Fruit fly (Drosophila melanogaster) whole organism, embryonic: ENCODE measurements around the gene CG32192.

Experiments used
- Asciz ChIP-seq: fragments of 200-800 bp; sonication (Bioruptor generic); optimal IDR thresholded peaks from 2 replicates; lab custom pipeline; 2017; ENCODE audit warnings: missing biosample characterization, mild to moderate bottlenecking, missing genetic modification characterization, missing genetic modification reagents
- CG11456 ChIP-seq: fragments of 200-800 bp; sonication (Bioruptor generic); IDR thresholded peaks from 3 replicates; pipeline ENCODE4 v1.3.6; 2022; ENCODE audit warnings: missing biosample characterization, missing genetic modification characterization
- CG13123 ChIP-seq: fragments of 200-800 bp; sonication (Bioruptor generic); optimal IDR thresholded peaks from 2 replicates; lab custom pipeline; 2016; ENCODE audit warnings: missing biosample characterization, missing genetic modification characterization
- CG13296 ChIP-seq: fragments of 200-800 bp; sonication (Bioruptor generic); optimal IDR thresholded peaks from 3 replicates; lab custom pipeline; 2018; ENCODE audit warnings: missing biosample characterization, mild to moderate bottlenecking, missing genetic modification characterization
- CG13624 ChIP-seq: fragments of 200-800 bp; sonication (Bioruptor generic); optimal IDR thresholded peaks from 2 replicates; lab custom pipeline; 2016; ENCODE audit warnings: missing biosample characterization, missing genetic modification characterization
- CG14667 ChIP-seq: fragments of 200-800 bp; sonication (Bioruptor generic); IDR thresholded peaks from 2 replicates; pipeline ENCODE4 v1.3.6; 2022; ENCODE audit warnings: missing biosample characterization, missing genetic modification characterization
- CG15073 ChIP-seq: fragments of 200-800 bp; sonication (Bioruptor generic); optimal IDR thresholded peaks from 2 replicates; lab custom pipeline; 2016; ENCODE audit warnings: missing biosample characterization, missing genetic modification characterization
- CG17568 ChIP-seq: fragments of 200-800 bp; sonication (Bioruptor generic); optimal IDR thresholded peaks from 2 replicates; lab custom pipeline; 2018; ENCODE audit warnings: missing biosample characterization, mild to moderate bottlenecking, missing genetic modification characterization, moderate library complexity
- CG34376 ChIP-seq: fragments of 200-800 bp; sonication (Bioruptor generic); optimal IDR thresholded peaks from 2 replicates; lab custom pipeline; 2018; ENCODE audit warnings: missing biosample characterization, mild to moderate bottlenecking, missing genetic modification characterization
- CG4328 ChIP-seq: fragments of 200-800 bp; sonication (Bioruptor generic); optimal IDR thresholded peaks from 3 replicates; lab custom pipeline; 2017; ENCODE audit warnings: missing biosample characterization, missing genetic modification reagents, missing genetic modification characterization
- CG43689 ChIP-seq: fragments of 200-800 bp; sonication (Bioruptor generic); IDR thresholded peaks from 2 replicates; pipeline ENCODE4 v1.3.6; 2022; ENCODE audit warnings: missing biosample characterization, missing genetic modification characterization
- CG4617 ChIP-seq: fragments of 200-800 bp; sonication (Bioruptor generic); optimal IDR thresholded peaks from 3 replicates; lab custom pipeline; 2016; ENCODE audit warnings: missing biosample characterization, missing genetic modification characterization, borderline replicate concordance
- CG4820 ChIP-seq: fragments of 200-800 bp; sonication (Bioruptor generic); optimal IDR thresholded peaks from 3 replicates; lab custom pipeline; 2016; ENCODE audit warnings: missing biosample characterization, missing genetic modification characterization
- CG6654 ChIP-seq: fragments of 200-800 bp; sonication (Bioruptor generic); optimal IDR thresholded peaks from 2 replicates; lab custom pipeline; 2017; ENCODE audit warnings: missing biosample characterization, mild to moderate bottlenecking, missing genetic modification characterization
- CG7556 ChIP-seq: fragments of 200-800 bp; sonication (Bioruptor generic); optimal IDR thresholded peaks from 2 replicates; lab custom pipeline; 2017; ENCODE audit warnings: missing biosample characterization, mild to moderate bottlenecking, missing genetic modification characterization
- CG7786 ChIP-seq: fragments of 200-800 bp; sonication (Bioruptor generic); optimal IDR thresholded peaks from 2 replicates; lab custom pipeline; 2016; ENCODE audit warnings: missing biosample characterization, missing genetic modification characterization
- CG8281 ChIP-seq: fragments of 200-800 bp; sonication (Bioruptor generic); optimal IDR thresholded peaks from 2 replicates; lab custom pipeline; 2018; ENCODE audit warnings: missing biosample characterization, mild to moderate bottlenecking, missing genetic modification characterization, moderate library complexity
- CG8388 ChIP-seq: fragments of 200-800 bp; sonication (Bioruptor generic); optimal IDR thresholded peaks from 2 replicates; lab custom pipeline; 2019; ENCODE audit warnings: missing biosample characterization, mild to moderate bottlenecking, missing genetic modification characterization, moderate library complexity
- CG9797 ChIP-seq: fragments of 200-800 bp; sonication (Bioruptor generic); optimal IDR thresholded peaks from 3 replicates; lab custom pipeline; 2018; ENCODE audit warnings: missing biosample characterization, mild to moderate bottlenecking, missing genetic modification characterization
- Chrac-16 ChIP-seq: fragments of 200-800 bp; sonication (Bioruptor generic); optimal IDR thresholded peaks from 3 replicates; lab custom pipeline; 2016; ENCODE audit warnings: missing biosample characterization, missing genetic modification characterization
- CoRest ChIP-seq: fragments of 200-800 bp; sonication (Bioruptor generic); optimal IDR thresholded peaks from 3 replicates; lab custom pipeline; 2018; ENCODE audit warnings: missing biosample characterization, mild to moderate bottlenecking, missing genetic modification characterization, moderate library complexity
- Doc2 ChIP-seq: fragments of 200-800 bp; sonication (Bioruptor generic); IDR thresholded peaks from 2 replicates; pipeline ENCODE4 v1.3.6; 2022; ENCODE audit warnings: missing biosample characterization, missing genetic modification characterization
- Dp ChIP-seq: fragments of 200-800 bp; sonication (Bioruptor generic); optimal IDR thresholded peaks from 2 replicates; lab custom pipeline; 2018; ENCODE audit warnings: missing biosample characterization, mild to moderate bottlenecking, missing genetic modification characterization, moderate library complexity
- Drgx ChIP-seq: fragments of 200-800 bp; sonication (Bioruptor generic); IDR thresholded peaks from 2 replicates; pipeline ENCODE4 v1.3.6; 2022; ENCODE audit warnings: missing biosample characterization, missing genetic modification characterization
- Gsc ChIP-seq: fragments of 200-800 bp; sonication (Bioruptor generic); IDR thresholded peaks from 2 replicates; pipeline ENCODE4 v1.3.6; 2022; ENCODE audit warnings: missing biosample characterization, missing genetic modification characterization
- H15 ChIP-seq: fragments of 200-800 bp; sonication (Bioruptor generic); IDR thresholded peaks from 3 replicates; pipeline ENCODE4 v1.3.6; 2022; ENCODE audit warnings: missing biosample characterization, missing genetic modification characterization
- HmgD ChIP-seq: fragments of 200-800 bp; sonication (Bioruptor generic); optimal IDR thresholded peaks from 3 replicates; lab custom pipeline; 2016; ENCODE audit warnings: missing biosample characterization, missing genetic modification characterization
- Hr51 ChIP-seq, 2 experiments: fragments of 200-800 bp; sonication (Bioruptor generic); optimal IDR thresholded peaks; 2 replicates in 1 of 2; 3 replicates in 1 of 2; lab custom pipeline; 2016 to 2018; ENCODE audit warnings: missing biosample characterization in 2 of 2, missing genetic modification characterization in 2 of 2, mild to moderate bottlenecking in 1 of 2, moderate library complexity in 1 of 2
- Mes4 ChIP-seq: fragments of 200-800 bp; sonication (Bioruptor generic); optimal IDR thresholded peaks from 2 replicates; lab custom pipeline; 2016; ENCODE audit warnings: missing biosample characterization, missing genetic modification characterization
- Opbp ChIP-seq: fragments of 200-800 bp; sonication (Bioruptor generic); IDR thresholded peaks from 3 replicates; pipeline ENCODE4 v1.3.6; 2022; ENCODE audit warnings: missing biosample characterization, missing genetic modification characterization; ENCODE audit not compliant: partially characterized antibody
- Ptx1 ChIP-seq: fragments of 200-800 bp; sonication (Bioruptor generic); IDR thresholded peaks from 2 replicates; pipeline ENCODE4 v1.3.6; 2022; ENCODE audit warnings: missing biosample characterization, missing genetic modification characterization
- Rfx ChIP-seq: fragments of 200-800 bp; sonication (Bioruptor generic); IDR thresholded peaks from 2 replicates; pipeline ENCODE4 v1.3.6; 2022; ENCODE audit warnings: missing biosample characterization, missing genetic modification characterization
- ara ChIP-seq: fragments of 200-800 bp; sonication (Bioruptor generic); IDR thresholded peaks from 2 replicates; pipeline ENCODE4 v1.3.6; 2022; ENCODE audit warnings: missing biosample characterization, missing genetic modification characterization
- caup ChIP-seq: fragments of 200-800 bp; sonication (Bioruptor generic); optimal IDR thresholded peaks from 3 replicates; lab custom pipeline; 2017; ENCODE audit warnings: missing biosample characterization, mild to moderate bottlenecking, missing genetic modification characterization, moderate library complexity; ENCODE audit not compliant: severe bottlenecking
- cwo ChIP-seq: fragments of 200-800 bp; sonication (Bioruptor generic); optimal IDR thresholded peaks from 3 replicates; lab custom pipeline; 2017; ENCODE audit warnings: missing biosample characterization, missing genetic modification characterization, mild to moderate bottlenecking, moderate library complexity, missing genetic modification reagents
- fd3F ChIP-seq: fragments of 200-800 bp; sonication (Bioruptor generic); optimal IDR thresholded peaks from 2 replicates; lab custom pipeline; 2018; ENCODE audit warnings: missing biosample characterization, mild to moderate bottlenecking, missing genetic modification characterization, moderate library complexity
- gce ChIP-seq: fragments of 200-800 bp; sonication (Bioruptor generic); IDR thresholded peaks from 3 replicates; pipeline ENCODE4 v1.3.6; 2022; ENCODE audit warnings: missing biosample characterization, missing genetic modification characterization
- grn ChIP-seq: fragments of 200-800 bp; sonication (Bioruptor generic); optimal IDR thresholded peaks from 3 replicates; lab custom pipeline; 2017; ENCODE audit warnings: missing biosample characterization, missing genetic modification characterization
- insv ChIP-seq, 2 experiments: fragments of 200-800 bp; sonication (Bioruptor generic); optimal IDR thresholded peaks; 3 replicates each; lab custom pipeline; 2016 to 2018; ENCODE audit warnings: missing biosample characterization in 2 of 2, missing genetic modification characterization in 2 of 2
- klu ChIP-seq: fragments of 200-800 bp; sonication (Bioruptor generic); IDR thresholded peaks from 2 replicates; pipeline ENCODE4 v1.3.6; 2022; ENCODE audit warnings: missing biosample characterization, missing genetic modification characterization
- nau ChIP-seq: fragments of 200-800 bp; sonication (Bioruptor generic); optimal IDR thresholded peaks from 3 replicates; lab custom pipeline; 2017; ENCODE audit warnings: missing biosample characterization, mild to moderate bottlenecking, missing genetic modification characterization, missing genetic modification reagents
- pzg ChIP-seq: fragments of 200-800 bp; sonication (Bioruptor generic); optimal IDR thresholded peaks from 3 replicates; lab custom pipeline; 2018; ENCODE audit warnings: missing biosample characterization, mild to moderate bottlenecking, missing genetic modification characterization, moderate library complexity
- salm ChIP-seq: fragments of 200-800 bp; sonication (Bioruptor generic); optimal IDR thresholded peaks from 2 replicates; lab custom pipeline; 2018; ENCODE audit warnings: missing biosample characterization, mild to moderate bottlenecking, missing genetic modification characterization
- sd ChIP-seq: fragments of 200-800 bp; sonication (Bioruptor generic); optimal IDR thresholded peaks from 3 replicates; lab custom pipeline; 2018; ENCODE audit warnings: missing biosample characterization, mild to moderate bottlenecking, missing genetic modification characterization, moderate library complexity
- shn ChIP-seq: fragments of 200-800 bp; sonication (Bioruptor generic); optimal IDR thresholded peaks from 3 replicates; lab custom pipeline; 2016; ENCODE audit warnings: missing biosample characterization, missing genetic modification characterization
- sisA ChIP-seq: fragments of 200-800 bp; sonication (Bioruptor generic); IDR thresholded peaks from 2 replicates; pipeline ENCODE4 v1.3.6; 2022; ENCODE audit warnings: missing biosample characterization, missing genetic modification characterization
- zen ChIP-seq: fragments of 200-800 bp; sonication (Bioruptor generic); optimal IDR thresholded peaks from 3 replicates; lab custom pipeline; 2018; ENCODE audit warnings: missing biosample characterization, mild to moderate bottlenecking, missing genetic modification characterization, moderate library complexity
- zen2 ChIP-seq: fragments of 200-800 bp; sonication (Bioruptor generic); IDR thresholded peaks from 3 replicates; pipeline ENCODE4 v1.3.6; 2022; ENCODE audit warnings: missing biosample characterization, missing genetic modification characterization; ENCODE audit not compliant: partially characterized antibody

The CG32192 gene

dm6 chr3L:18005055-18005874, 34.9 kb upstream of the CG32192 start (continued):
- peak; percentile 53 for TF ChIP-seq sisA (GFP tag; lab: Robert Waterston, UW)
- TF ChIP-seq CG8281, result peak; percentile 41
- TF ChIP-seq CG34376 (GFP tag; lab: Kevin White, UChicago), result no peak
- no peak for TF ChIP-seq Opbp (GFP tag; lab: Robert Waterston, UW)
- TF ChIP-seq CG13624 (GFP tag; lab: Kevin White, UChicago), result peak; percentile 43
- TF ChIP-seq shn (GFP tag; lab: Kevin White, UChicago), result peak; percentile 74
- TF ChIP-seq zen2 (GFP tag; lab: Robert Waterston, UW), result no peak
- TF ChIP-seq CoRest (tag; lab: Kevin White, UChicago), result peak; percentile 93
- TF ChIP-seq CG43689 (GFP tag; lab: Robert Waterston, UW), result no peak
- peak; percentile 69 for TF ChIP-seq CG7786 (GFP tag; lab: Kevin White, UChicago)
- TF ChIP-seq Drgx (GFP tag; lab: Robert Waterston, UW), result peak; percentile 69; the same call in 1 of the 2 replicates
- peak; percentile 79 for TF ChIP-seq Mes4
- TF ChIP-seq CG13123 (GFP tag; lab: Kevin White, UChicago), result peak; percentile 69
- TF ChIP-seq ara (GFP tag; lab: Robert Waterston, UW), result peak; percentile 66
- no peak for TF ChIP-seq CG9797 (GFP tag; lab: Kevin White, UChicago)
- no peak for TF ChIP-seq Rfx (GFP tag; lab: Robert Waterston, UW)
- peak; percentile 26 for TF ChIP-seq fd3F
- TF ChIP-seq CG4328 (GFP tag; lab: Kevin White, UChicago), result peak; percentile 45
- TF ChIP-seq grn, result peak; percentile 28
- TF ChIP-seq insv (GFP tag; optimal IDR thresholded peaks at IDR 0.05; lab: Kevin White, UChicago), result no peak
- TF ChIP-seq HmgD (GFP tag; lab: Kevin White, UChicago), result no peak
- TF ChIP-seq CG13296 (GFP tag; lab: Kevin White, UChicago), result peak; percentile 39
- no peak for TF ChIP-seq Dp (GFP tag; lab: Kevin White, UChicago)
- peak; percentile 92 for TF ChIP-seq CG4820 (GFP tag; lab: Kevin White, UChicago)
- peak; percentile 90 for TF ChIP-seq zen (tag; lab: Kevin White, UChicago)
- no peak for TF ChIP-seq pzg (GFP tag; lab: Kevin White, UChicago)
- peak; percentile 62 for TF ChIP-seq nau (GFP tag; lab: Kevin White, UChicago)
- TF ChIP-seq Doc2 (GFP tag; lab: Robert Waterston, UW), result no peak
- TF ChIP-seq CG11456, result no peak
- TF ChIP-seq caup (GFP tag; lab: Kevin White, UChicago), result peak; percentile 30
- peak; percentile 2 for TF ChIP-seq sd (tag; lab: Kevin White, UChicago)
- TF ChIP-seq CG4617 (GFP tag; lab: Kevin White, UChicago), result peak; percentile 25
- peak; percentile 72 for TF ChIP-seq salm (tag; lab: Kevin White, UChicago)
- peak; percentile 47 for TF ChIP-seq CG15073
- peak; percentile 79 for TF ChIP-seq Asciz (GFP tag; lab: Kevin White, UChicago)
- peak; percentile 85 for TF ChIP-seq CG8388
- TF ChIP-seq CG6654, result peak; percentile 5
- no peak for TF ChIP-seq gce
- peak; percentile 42 for TF ChIP-seq cwo (GFP tag; lab: Kevin White, UChicago)
- TF ChIP-seq CG14667, result peak; percentile 29; the same call in 1 of the 2 replicates
- peak; percentile 57 for TF ChIP-seq CG17568 (GFP tag; lab: Kevin White, UChicago)
- TF ChIP-seq Ptx1 (GFP tag; lab: Robert Waterston, UW), result peak; percentile 61
- peak; percentile 35 to 74 for TF ChIP-seq Hr51 (GFP tag; optimal IDR thresholded peaks at IDR 0.05; lab: Kevin White, UChicago)
- no peak for TF ChIP-seq klu (GFP tag; lab: Robert Waterston, UW)
- TF ChIP-seq Gsc (GFP tag; lab: Robert Waterston, UW), result no peak
- peak; percentile 91 for TF ChIP-seq CG7556 (GFP tag; lab: Kevin White, UChicago)
- TF ChIP-seq H15, result peak; percentile 57; the same call in 2 of the 3 replicates
- peak; percentile 89 for TF ChIP-seq Chrac-16
